Fruit fly (Drosophila melanogaster): ENCODE results near the gene CG31301.

Gene CG31301

dm6 chr3R:15367477-15367876, 21.5 kb downstream of the CG31301 start, which contains the start of gene CG34404 (continued):
- TF ChIP-seq Six4 (GFP tag; optimal IDR thresholded peaks at IDR 0.05) (no peak), nerfin-1 (tag; optimal IDR thresholded peaks at IDR 0.05) (no peak), NfI (GFP tag; optimal IDR thresholded peaks at IDR 0.05) (no peak), run (tag; optimal IDR thresholded peaks at IDR 0.05) (no peak), ftz-f1 (GFP tag; optimal IDR thresholded peaks at IDR 0.05) (no peak), trh (GFP tag; optimal IDR thresholded peaks at IDR 0.05) (no peak), phol (tag; optimal IDR thresholded peaks at IDR 0.05) (no peak), org-1 (GFP tag; optimal IDR thresholded peaks at IDR 0.05) (no peak), TFAM (GFP tag; optimal IDR thresholded peaks at IDR 0.05) (no peak), CG4282 (GFP tag; optimal IDR thresholded peaks at IDR 0.05) (no peak), mam (GFP tag; optimal IDR thresholded peaks at IDR 0.05) (no peak), crc (GFP tag; optimal IDR thresholded peaks at IDR 0.05) (no peak), chinmo (GFP tag; IDR thresholded peaks at IDR 0.05; ENCODE audit: partially characterized antibody) (0 out of 4 replicates have a peak, but pooled peaks have one; percentile 57), Dp (GFP tag; optimal IDR thresholded peaks at IDR 0.05) (peak; percentile 85), tin (GFP tag; optimal IDR thresholded peaks at IDR 0.05) (no peak), Chrac-16 (GFP tag; optimal IDR thresholded peaks at IDR 0.05) (no peak), pzg (GFP tag; optimal IDR thresholded peaks at IDR 0.05) (peak; percentile 46), CG8290 (GFP tag; optimal IDR thresholded peaks at IDR 0.05) (no peak), CG8290 (tag; optimal IDR thresholded peaks at IDR 0.05) (peak in 1 of 2 experiments; percentile 28), YL-1 (GFP tag; optimal IDR thresholded peaks at IDR 0.05) (peak; percentile 9), ATbp (GFP tag; optimal IDR thresholded peaks at IDR 0.05) (no peak), slou (GFP tag; optimal IDR thresholded peaks at IDR 0.05) (no peak), Dbx (GFP tag; IDR thresholded peaks at IDR 0.05) (no peak), unpg (GFP tag; optimal IDR thresholded peaks at IDR 0.05) (peak; percentile 6), CG1233 (GFP tag; optimal IDR thresholded peaks at IDR 0.05) (no peak), CG4617 (GFP tag; optimal IDR thresholded peaks at IDR 0.05; ENCODE audit: borderline replicate concordance) (no peak), CG34224 (GFP tag; IDR thresholded peaks at IDR 0.05; ENCODE audit: partially characterized antibody) (no peak), esg (GFP tag; conservative IDR thresholded peaks at IDR 0.05) (no peak), mirr (GFP tag; optimal IDR thresholded peaks at IDR 0.05) (no peak), CG17361 (GFP tag; IDR thresholded peaks at IDR 0.05) (no peak), CG3838 (GFP tag; optimal IDR thresholded peaks at IDR 0.05) (no peak), Camta (GFP tag; optimal IDR thresholded peaks at IDR 0.05) (no peak), CG15073 (GFP tag; optimal IDR thresholded peaks at IDR 0.05) (no peak), CG2120 (GFP tag; optimal IDR thresholded peaks at IDR 0.05) (peak; percentile 15), Side (GFP tag; optimal IDR thresholded peaks at IDR 0.05) (peak; percentile 19), zen2 (GFP tag; IDR thresholded peaks at IDR 0.05; ENCODE audit: partially characterized antibody) (peak; percentile 32; the same call in 2 of the 3 replicates), wor (GFP tag; IDR thresholded peaks at IDR 0.05) (no peak), CG4360 (GFP tag; IDR thresholded peaks at IDR 0.05) (no peak), CG9215 (GFP tag; IDR thresholded peaks at IDR 0.05) (no peak), CG11247 (GFP tag; IDR thresholded peaks at IDR 0.05) (no peak), Sin3A (optimal IDR thresholded peaks at IDR 0.05) (no peak), stwl (tag; optimal IDR thresholded peaks at IDR 0.05) (peak; percentile 45), Kr (GFP tag; optimal IDR thresholded peaks at IDR 0.05) (no peak), otp (GFP tag; IDR thresholded peaks at IDR 0.05) (no peak), Scr (GFP tag; IDR thresholded peaks at IDR 0.05; ENCODE audit: partially characterized antibody) (peak; percentile 54; the same call in 1 of the 2 replicates), ac (GFP tag; optimal IDR thresholded peaks at IDR 0.05) (no peak), CG2202 (tag; optimal IDR thresholded peaks at IDR 0.05) (no peak), CHES-1-like (GFP tag; optimal IDR thresholded peaks at IDR 0.05) (no peak), Myb (GFP tag; optimal IDR thresholded peaks at IDR 0.05) (no peak), row (GFP tag; IDR thresholded peaks at IDR 0.05) (no peak), CG12769 (tag; optimal IDR thresholded peaks at IDR 0.05) (no peak), sqz (GFP tag; optimal IDR thresholded peaks at IDR 0.05) (no peak), Gug (GFP tag; IDR thresholded peaks at IDR 0.05) (no peak)
